Worm (Caenorhabditis elegans) whole organism, midembryonic: ENCODE measurements around the gene dpm-1.

Source experiments
- T22C8.4 ChIP-seq: fragments of 200-800 bp; sonication (Bioruptor generic); IDR thresholded peaks from 2 replicates; pipeline ENCODE4 v1.3.6; 2022; ENCODE audit warnings: missing genetic modification characterization, missing compliant biosample characterization
- cog-1 ChIP-seq: sonication (generic microtip); optimal IDR thresholded peaks from 2 replicates; lab custom pipeline; 2016; ENCODE audit warnings: missing genetic modification characterization, missing compliant biosample characterization
- klf-2 ChIP-seq: fragments of 200-800 bp; sonication (Bioruptor generic); conservative IDR thresholded peaks from 2 replicates; pipeline ENCODE4 v1.3.6; 2022; ENCODE audit warnings: missing genetic modification reagents, missing genetic modification characterization, missing compliant biosample characterization
- ref-1 ChIP-seq: fragments of 200-800 bp; sonication (Bioruptor generic); conservative IDR thresholded peaks from 2 replicates; pipeline ENCODE4 v1.3.6; 2022; ENCODE audit warnings: missing genetic modification reagents, missing genetic modification characterization, missing compliant biosample characterization
- ztf-23 ChIP-seq: fragments of 200-800 bp; sonication (Bioruptor generic); IDR thresholded peaks from 2 replicates; pipeline ENCODE4 v1.3.6; 2022; ENCODE audit warnings: missing genetic modification reagents, missing genetic modification characterization, missing compliant biosample characterization
- ztf-29 ChIP-seq: fragments of 200-800 bp; sonication (Bioruptor generic); IDR thresholded peaks from 2 replicates; pipeline ENCODE4 v1.3.6; 2022; ENCODE audit warnings: missing genetic modification reagents, missing genetic modification characterization, missing compliant biosample characterization

DNA sequence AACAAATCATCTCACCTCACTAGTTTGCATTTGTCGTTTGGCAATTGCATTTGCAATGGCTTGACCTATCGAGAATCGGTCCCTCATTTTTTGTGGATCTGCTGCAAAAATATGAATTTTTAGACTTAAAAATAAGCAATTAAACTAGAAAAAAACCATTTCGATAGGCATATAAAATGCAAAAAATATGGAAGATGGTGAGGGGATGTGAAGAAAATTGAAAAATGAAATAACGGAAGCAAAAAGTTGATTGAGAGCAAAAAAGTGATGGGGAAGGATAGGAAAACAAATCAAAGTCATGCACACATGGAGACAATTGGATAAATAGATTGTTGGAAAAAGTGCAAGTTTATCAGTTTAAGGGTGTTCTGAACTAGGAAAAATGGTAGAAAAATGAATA, 35.6 kb downstream of the dpm-1 start, which contains the start of gene npr-37:
- TF ChIP-seq ztf-29 (GFP tag; lab: Robert Waterston, UW) (no peak), ztf-23 (no peak), ref-1 (GFP tag; lab: Robert Waterston, UW) (no peak), klf-2 (GFP tag; lab: Robert Waterston, UW) (no peak), cog-1 (no peak), T22C8.4 (GFP tag; lab: Robert Waterston, UW) (no peak)
